1 fruit fly cellular context compared by ENCODE assay signal in the genomic region with DNA sequence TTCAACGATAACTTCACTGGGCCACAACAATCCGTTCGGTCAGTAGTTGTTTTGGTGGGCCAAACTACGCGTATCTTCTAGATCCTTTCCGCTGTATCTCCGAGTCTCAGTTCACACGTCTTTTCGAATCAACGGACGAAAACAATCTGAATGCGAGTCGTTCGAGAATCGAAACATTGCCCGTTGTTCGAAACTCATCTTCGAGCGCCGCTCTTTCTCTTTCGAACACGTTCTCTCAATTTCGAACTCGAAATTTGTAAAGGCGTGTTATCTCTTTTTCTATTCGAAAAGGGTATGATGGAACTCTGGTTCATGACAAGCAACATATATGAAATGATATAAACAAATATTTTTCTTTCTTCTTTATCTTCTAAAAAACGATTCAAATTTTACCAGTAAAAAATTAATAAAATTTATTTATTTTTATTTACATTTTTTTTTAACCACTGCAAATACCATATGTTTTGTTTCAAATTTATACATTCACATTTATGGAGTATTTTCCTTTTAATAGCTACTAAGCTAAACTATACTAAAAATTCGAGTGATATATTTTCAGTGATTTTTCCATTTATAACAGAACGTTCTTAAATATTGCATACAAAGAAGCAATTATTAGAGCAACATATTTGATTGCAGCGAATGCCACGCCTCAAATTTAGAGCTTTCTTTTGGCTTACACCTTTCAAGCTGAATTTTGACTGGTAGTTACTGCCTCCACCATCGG.
TF ChIP-seq lines count a peak whose summit lies in the region.

A gene (minus strand): TSS at position 151 of the 727 bp plus-strand sequence.

TF ChIP-seq in whole organism, embryonic, 481 proteins besides CTCF, POLR2A, EP300 and RAD21 (continued from another document and continues in another):
- TF ChIP-seq CG30431 (GFP tag; optimal IDR thresholded peaks at IDR 0.05; lab: Kevin White, UChicago) = peak; percentile 43
- TF ChIP-seq Fer1 (GFP tag; optimal IDR thresholded peaks at IDR 0.05; lab: Kevin White, UChicago) = peak; percentile 85
- peak; percentile 89 for TF ChIP-seq Chrac-16 (GFP tag; optimal IDR thresholded peaks at IDR 0.05; lab: Kevin White, UChicago)
- peak; percentile 95 for TF ChIP-seq CG18262 (tag; optimal IDR thresholded peaks at IDR 0.05; lab: Kevin White, UChicago)
- TF ChIP-seq gem (tag; optimal IDR thresholded peaks at IDR 0.05; lab: Kevin White, UChicago) = peak; percentile 96
- peak; percentile 79 for TF ChIP-seq CG4707 (GFP tag; optimal IDR thresholded peaks at IDR 0.05; lab: Kevin White, UChicago)
- TF ChIP-seq disco-r (GFP tag; optimal IDR thresholded peaks at IDR 0.05; lab: Kevin White, UChicago) = no peak
- TF ChIP-seq Dbx (GFP tag; IDR thresholded peaks at IDR 0.05; lab: Robert Waterston, UW) = peak; percentile 94
- TF ChIP-seq Sox100B (GFP tag; optimal IDR thresholded peaks at IDR 0.05; lab: Kevin White, UChicago) = peak; percentile 89
- no peak for TF ChIP-seq CG7963 (GFP tag; IDR thresholded peaks at IDR 0.05; lab: Robert Waterston, UW; ENCODE audit: partially characterized antibody)
- TF ChIP-seq C15 (GFP tag; IDR thresholded peaks at IDR 0.05; lab: Robert Waterston, UW) = peak; percentile 49; the same call in 1 of the 3 replicates
- TF ChIP-seq knrl (GFP tag; IDR thresholded peaks at IDR 0.05; lab: Robert Waterston, UW; ENCODE audit: partially characterized antibody) = no peak; the same call in 2 of the 3 replicates
- peak; percentile 96 for TF ChIP-seq CG32532 (GFP tag; IDR thresholded peaks at IDR 0.05; lab: Robert Waterston, UW)
- peak; percentile 83 for TF ChIP-seq CG18764 (GFP tag; optimal IDR thresholded peaks at IDR 0.05; lab: Kevin White, UChicago)
- no peak for TF ChIP-seq D (optimal IDR thresholded peaks at IDR 0.05; lab: Kevin White, UChicago)
- TF ChIP-seq D (GFP tag; optimal IDR thresholded peaks at IDR 0.05; lab: Kevin White, UChicago) = peak; percentile 79
- TF ChIP-seq Stat92E (GFP tag; optimal IDR thresholded peaks at IDR 0.05; lab: Kevin White, UChicago) = peak in 1 of 3 experiments; percentile 71
- TF ChIP-seq chinmo (GFP tag; IDR thresholded peaks at IDR 0.05; lab: Robert Waterston, UW; ENCODE audit: partially characterized antibody) = peak; percentile 83; the same call in 3 of the 4 replicates
- peak; percentile 86 for TF ChIP-seq CG34422 (GFP tag; IDR thresholded peaks at IDR 0.05; lab: Robert Waterston, UW)
- peak; percentile 88 for TF ChIP-seq ap (GFP tag; IDR thresholded peaks at IDR 0.05; lab: Robert Waterston, UW)
- TF ChIP-seq gsb-n (tag; optimal IDR thresholded peaks at IDR 0.05; lab: Kevin White, UChicago) = peak; percentile 92
- TF ChIP-seq br (optimal IDR thresholded peaks at IDR 0.05; lab: Kevin White, UChicago) = no peak
- peak; percentile 64 for TF ChIP-seq CHES-1-like (GFP tag; optimal IDR thresholded peaks at IDR 0.05; lab: Kevin White, UChicago)
- peak; percentile 15 for TF ChIP-seq Bdp1 (GFP tag; optimal IDR thresholded peaks at IDR 0.05; lab: Kevin White, UChicago)
- peak; percentile 86 for TF ChIP-seq lmd (GFP tag; IDR thresholded peaks at IDR 0.05; lab: Robert Waterston, UW)
- peak; percentile 93 for TF ChIP-seq CG9932 (GFP tag; IDR thresholded peaks at IDR 0.05; lab: Robert Waterston, UW)
- peak; percentile 92 for TF ChIP-seq nmo (GFP tag; optimal IDR thresholded peaks at IDR 0.05; lab: Kevin White, UChicago)
- TF ChIP-seq eve (GFP tag; optimal IDR thresholded peaks at IDR 0.05; lab: Kevin White, UChicago) = no peak
- no peak for TF ChIP-seq Dp (GFP tag; optimal IDR thresholded peaks at IDR 0.05; lab: Kevin White, UChicago)
- TF ChIP-seq CG10979 (tag; optimal IDR thresholded peaks at IDR 0.05; lab: Kevin White, UChicago) = peak; percentile 93
- TF ChIP-seq CG11247 (GFP tag; IDR thresholded peaks at IDR 0.05; lab: Robert Waterston, UW) = peak; percentile 77
- peak; percentile 46 for TF ChIP-seq CG5245 (GFP tag; optimal IDR thresholded peaks at IDR 0.05; lab: Kevin White, UChicago)
- peak; percentile 62 for TF ChIP-seq peb (GFP tag; IDR thresholded peaks at IDR 0.05; lab: Robert Waterston, UW)
- TF ChIP-seq CG2889 (GFP tag; IDR thresholded peaks at IDR 0.05; lab: Robert Waterston, UW) = peak; percentile 81
- TF ChIP-seq CG6175 (GFP tag; IDR thresholded peaks at IDR 0.05; lab: Robert Waterston, UW) = peak; percentile 51; the same call in 2 of the 3 replicates
- TF ChIP-seq Mes4 (GFP tag; optimal IDR thresholded peaks at IDR 0.05; lab: Kevin White, UChicago) = peak; percentile 54
- no peak for TF ChIP-seq crp (GFP tag; optimal IDR thresholded peaks at IDR 0.05; lab: Kevin White, UChicago)
- peak in 1 of 2 experiments; percentile 23 for TF ChIP-seq pan (optimal IDR thresholded peaks at IDR 0.05; lab: Kevin White, UChicago)
- TF ChIP-seq pan (GFP tag; optimal IDR thresholded peaks at IDR 0.05 in 1 of 2, IDR thresholded peaks at IDR 0.05 in 1 of 2) = peak in 1 of 2 experiments; percentile 95
- TF ChIP-seq CG10321 (GFP tag; IDR thresholded peaks at IDR 0.05; lab: Robert Waterston, UW) = peak; percentile 44; the same call in 1 of the 2 replicates
- peak; percentile 50 for TF ChIP-seq wek (GFP tag; optimal IDR thresholded peaks at IDR 0.05; lab: Kevin White, UChicago)
- TF ChIP-seq CG42726 (GFP tag; IDR thresholded peaks at IDR 0.05; lab: Robert Waterston, UW; ENCODE audit: partially characterized antibody) = peak; percentile 65; the same call in 1 of the 2 replicates
- TF ChIP-seq Dll (GFP tag; IDR thresholded peaks at IDR 0.05; lab: Robert Waterston, UW; ENCODE audit: partially characterized antibody) = peak; percentile 39; the same call in 1 of the 4 replicates
- TF ChIP-seq CG15011 (GFP tag; optimal IDR thresholded peaks at IDR 0.05; lab: Kevin White, UChicago) = peak; percentile 18
- TF ChIP-seq ac (GFP tag; optimal IDR thresholded peaks at IDR 0.05; lab: Kevin White, UChicago) = peak; percentile 38
- peak in 1 of 2 experiments; percentile 78 for TF ChIP-seq chif (GFP tag; optimal IDR thresholded peaks at IDR 0.05; lab: Kevin White, UChicago)
- no peak for TF ChIP-seq CG9797 (GFP tag; optimal IDR thresholded peaks at IDR 0.05; lab: Kevin White, UChicago)
- peak; percentile 70 for TF ChIP-seq sug (tag; optimal IDR thresholded peaks at IDR 0.05; lab: Kevin White, UChicago)
- no peak for TF ChIP-seq p53 (GFP tag; optimal IDR thresholded peaks at IDR 0.05; lab: Kevin White, UChicago)
- TF ChIP-seq CG7745 (tag; optimal IDR thresholded peaks at IDR 0.05; lab: Kevin White, UChicago) = peak; percentile 55
- peak; percentile 64; the same call in 3 of the 4 replicates for TF ChIP-seq Gug (GFP tag; IDR thresholded peaks at IDR 0.05; lab: Robert Waterston, UW)
- TF ChIP-seq inv (GFP tag; IDR thresholded peaks at IDR 0.05; lab: Robert Waterston, UW; ENCODE audit: partially characterized antibody) = peak; percentile 33; the same call in 1 of the 2 replicates
- peak; percentile 82 for TF ChIP-seq cas (GFP tag; IDR thresholded peaks at IDR 0.05; lab: Robert Waterston, UW)
- TF ChIP-seq Optix (GFP tag; IDR thresholded peaks at IDR 0.05; lab: Robert Waterston, UW) = peak; percentile 52; the same call in 1 of the 3 replicates
- TF ChIP-seq Rx (GFP tag; IDR thresholded peaks at IDR 0.05; lab: Robert Waterston, UW) = peak; percentile 75
- peak; percentile 54 for TF ChIP-seq Max (GFP tag; optimal IDR thresholded peaks at IDR 0.05; lab: Kevin White, UChicago)
- peak; percentile 86 for TF ChIP-seq CG4730 (GFP tag; IDR thresholded peaks at IDR 0.05; lab: Robert Waterston, UW)
- peak; percentile 43 for TF ChIP-seq CG12236 (GFP tag; optimal IDR thresholded peaks at IDR 0.05; lab: Kevin White, UChicago)
- peak; percentile 65 for TF ChIP-seq CG18476 (GFP tag; optimal IDR thresholded peaks at IDR 0.05; lab: Kevin White, UChicago)
- peak in 1 of 2 experiments; percentile 76 for TF ChIP-seq Hr78 (GFP tag; optimal IDR thresholded peaks at IDR 0.05; lab: Kevin White, UChicago)
- TF ChIP-seq prd (optimal IDR thresholded peaks at IDR 0.05; lab: Kevin White, UChicago) = no peak
- peak; percentile 92 for TF ChIP-seq prd (GFP tag; IDR thresholded peaks at IDR 0.05; lab: Robert Waterston, UW)
- TF ChIP-seq Hsf (GFP tag; optimal IDR thresholded peaks at IDR 0.05; lab: Kevin White, UChicago) = peak; percentile 83
- peak; percentile 62 for TF ChIP-seq ssp (GFP tag; IDR thresholded peaks at IDR 0.05; lab: Robert Waterston, UW)
- peak; percentile 96 for TF ChIP-seq CG2712 (tag; optimal IDR thresholded peaks at IDR 0.05; lab: Kevin White, UChicago)
- TF ChIP-seq CG2120 (GFP tag; optimal IDR thresholded peaks at IDR 0.05; lab: Kevin White, UChicago) = peak; percentile 90
- peak; percentile 67 for TF ChIP-seq CG13624 (GFP tag; optimal IDR thresholded peaks at IDR 0.05; lab: Kevin White, UChicago)
- peak; percentile 76 to 80 for TF ChIP-seq Trl (optimal IDR thresholded peaks at IDR 0.05; lab: Kevin White, UChicago)
- peak; percentile 71 for TF ChIP-seq Trl (GFP tag; optimal IDR thresholded peaks at IDR 0.05; lab: Kevin White, UChicago)
- TF ChIP-seq CG3163 (GFP tag; optimal IDR thresholded peaks at IDR 0.05; lab: Kevin White, UChicago) = peak; percentile 57
- peak; percentile 92 for TF ChIP-seq H2.0 (GFP tag; IDR thresholded peaks at IDR 0.05; lab: Robert Waterston, UW)
- peak; percentile 81 for TF ChIP-seq wdn (GFP tag; IDR thresholded peaks at IDR 0.05; lab: Robert Waterston, UW)
- TF ChIP-seq Ssrp (tag; optimal IDR thresholded peaks at IDR 0.05; lab: Kevin White, UChicago) = peak; percentile 85
- peak; percentile 79 for TF ChIP-seq E2f2 (GFP tag; IDR thresholded peaks at IDR 0.05; lab: Robert Waterston, UW)
- peak; percentile 95 for TF ChIP-seq CG17361 (GFP tag; IDR thresholded peaks at IDR 0.05; lab: Robert Waterston, UW)
- TF ChIP-seq CG10959 (GFP tag; IDR thresholded peaks at IDR 0.05; lab: Robert Waterston, UW) = peak; percentile 62; the same call in 1 of the 2 replicates
- TF ChIP-seq Dip3 (GFP tag; optimal IDR thresholded peaks at IDR 0.05; lab: Kevin White, UChicago) = peak; percentile 50
- peak; percentile 94 for TF ChIP-seq CG17829 (tag; optimal IDR thresholded peaks at IDR 0.05; lab: Kevin White, UChicago)
- TF ChIP-seq h (optimal IDR thresholded peaks at IDR 0.05; lab: Kevin White, UChicago) = no peak
- no peak for TF ChIP-seq Doc3 (GFP tag; IDR thresholded peaks at IDR 0.05; lab: Robert Waterston, UW; ENCODE audit: partially characterized antibody)
- peak; percentile 69 for TF ChIP-seq CG2202 (tag; optimal IDR thresholded peaks at IDR 0.05; lab: Kevin White, UChicago)
- peak; percentile 43 for TF ChIP-seq CG8089 (GFP tag; optimal IDR thresholded peaks at IDR 0.05; lab: Kevin White, UChicago)
- no peak for TF ChIP-seq CG10274 (GFP tag; optimal IDR thresholded peaks at IDR 0.05; lab: Kevin White, UChicago)
- peak; percentile 29 for TF ChIP-seq pnt (GFP tag; optimal IDR thresholded peaks at IDR 0.05; lab: Kevin White, UChicago)
- peak; percentile 66; the same call in 1 of the 3 replicates for TF ChIP-seq CG6791 (GFP tag; IDR thresholded peaks at IDR 0.05; lab: Robert Waterston, UW; ENCODE audit: partially characterized antibody)
- peak; percentile 18 for TF ChIP-seq eyg (GFP tag; optimal IDR thresholded peaks at IDR 0.05; lab: Kevin White, UChicago)
- TF ChIP-seq otp (GFP tag; IDR thresholded peaks at IDR 0.05; lab: Robert Waterston, UW) = peak; percentile 87
- TF ChIP-seq hkb (optimal IDR thresholded peaks at IDR 0.05; lab: Kevin White, UChicago) = no peak
- peak; percentile 94 for TF ChIP-seq hkb (GFP tag; IDR thresholded peaks at IDR 0.05; lab: Robert Waterston, UW)
- peak; percentile 70 for TF ChIP-seq Abd-B (GFP tag; optimal IDR thresholded peaks at IDR 0.05; lab: Kevin White, UChicago)
- TF ChIP-seq HLH54F (GFP tag; optimal IDR thresholded peaks at IDR 0.05; lab: Kevin White, UChicago) = peak; percentile 35
- TF ChIP-seq CG17912 (GFP tag; optimal IDR thresholded peaks at IDR 0.05; lab: Kevin White, UChicago) = peak; percentile 58
- peak; percentile 98 for TF ChIP-seq Xrp1 (GFP tag; IDR thresholded peaks at IDR 0.05; lab: Robert Waterston, UW)
- no peak for TF ChIP-seq Dip2 (GFP tag; IDR thresholded peaks at IDR 0.05; lab: Robert Waterston, UW)
- TF ChIP-seq CG6683 (GFP tag; optimal IDR thresholded peaks at IDR 0.05; lab: Kevin White, UChicago) = peak; percentile 60
- peak; percentile 85 for TF ChIP-seq CG1602 (GFP tag; optimal IDR thresholded peaks at IDR 0.05; lab: Kevin White, UChicago)
- peak; percentile 92 for TF ChIP-seq CG12942 (GFP tag; optimal IDR thresholded peaks at IDR 0.05; lab: Kevin White, UChicago)
- peak; percentile 97 for TF ChIP-seq vvl (GFP tag; IDR thresholded peaks at IDR 0.05; lab: Robert Waterston, UW)
- TF ChIP-seq CG12769 (tag; optimal IDR thresholded peaks at IDR 0.05; lab: Kevin White, UChicago) = peak; percentile 60
- TF ChIP-seq CG4404 (GFP tag; IDR thresholded peaks at IDR 0.05; lab: Robert Waterston, UW) = no peak
- peak; percentile 87 for TF ChIP-seq phol (tag; optimal IDR thresholded peaks at IDR 0.05; lab: Kevin White, UChicago)
- peak; percentile 64 for TF ChIP-seq CG5180 (GFP tag; optimal IDR thresholded peaks at IDR 0.05; lab: Kevin White, UChicago)
- no peak for TF ChIP-seq CG6654 (GFP tag; optimal IDR thresholded peaks at IDR 0.05; lab: Kevin White, UChicago)
- peak; percentile 34 for TF ChIP-seq CG9609 (GFP tag; optimal IDR thresholded peaks at IDR 0.05; lab: Kevin White, UChicago)
- peak; percentile 92 for TF ChIP-seq sob (GFP tag; IDR thresholded peaks at IDR 0.05; lab: Robert Waterston, UW)
- TF ChIP-seq MESR4 (GFP tag; optimal IDR thresholded peaks at IDR 0.05; lab: Kevin White, UChicago) = peak; percentile 25
- peak; percentile 90 for TF ChIP-seq grau (tag; optimal IDR thresholded peaks at IDR 0.05; lab: Kevin White, UChicago)
- TF ChIP-seq al (GFP tag; IDR thresholded peaks at IDR 0.05; lab: Robert Waterston, UW) = peak; percentile 78
- TF ChIP-seq cato (GFP tag; optimal IDR thresholded peaks at IDR 0.05; lab: Kevin White, UChicago; ENCODE audit: borderline replicate concordance) = peak; percentile 76
- TF ChIP-seq sens-2 (GFP tag; IDR thresholded peaks at IDR 0.05; lab: Robert Waterston, UW) = peak; percentile 87
- TF ChIP-seq ara (GFP tag; IDR thresholded peaks at IDR 0.05; lab: Robert Waterston, UW) = peak; percentile 92
- TF ChIP-seq cg (GFP tag; optimal IDR thresholded peaks at IDR 0.05; lab: Kevin White, UChicago) = peak; percentile 17
- peak; percentile 62 for TF ChIP-seq ash1 (GFP tag; optimal IDR thresholded peaks at IDR 0.05; lab: Kevin White, UChicago)
- peak; percentile 79 for TF ChIP-seq Asciz (GFP tag; optimal IDR thresholded peaks at IDR 0.05; lab: Kevin White, UChicago)
- peak; percentile 16 for TF ChIP-seq CG3995 (GFP tag; optimal IDR thresholded peaks at IDR 0.05; lab: Kevin White, UChicago)
- peak; percentile 66 for TF ChIP-seq caup (GFP tag; optimal IDR thresholded peaks at IDR 0.05; lab: Kevin White, UChicago; ENCODE audit: severe bottlenecking)
- no peak for TF ChIP-seq pfk (GFP tag; optimal IDR thresholded peaks at IDR 0.05; lab: Kevin White, UChicago)
- peak; percentile 93 for TF ChIP-seq az2 (GFP tag; optimal IDR thresholded peaks at IDR 0.05; lab: Kevin White, UChicago)
- TF ChIP-seq CG7928 (GFP tag; optimal IDR thresholded peaks at IDR 0.05; lab: Kevin White, UChicago) = no peak
